Worm (Caenorhabditis elegans): ENCODE measurements around the gene C27A7.5.
A peak's percentile ranks its signal among the peaks of the same experiment; 100 is the strongest.

The C27A7.5 gene

ce11 chrV:12184308-12184999 is 22.3 kb upstream of the C27A7.5 start, which contains the start of gene srd-4:
Gene srd-4, plus strand, starts transcription at chrV:12184949.
- TF ChIP-seq nhr-12 (tag; optimal IDR thresholded peaks at IDR 0.05) (no peak), fkh-10 (GFP tag; optimal IDR thresholded peaks at IDR 0.05) (no peak), aha-1 (tag; optimal IDR thresholded peaks at IDR 0.05) (no peak), zip-4 (GFP tag; optimal IDR thresholded peaks at IDR 0.05) (no peak), lsy-2 (tag; optimal IDR thresholded peaks at IDR 0.05) (peak; percentile 59 to 79), mdl-1 (tag; optimal IDR thresholded peaks at IDR 0.05) (no peak), sup-37 (GFP tag; optimal IDR thresholded peaks at IDR 0.05) (no peak), nhr-20 (tag; optimal IDR thresholded peaks at IDR 0.05) (peak; percentile 35), lin-35 (GFP tag; optimal IDR thresholded peaks at IDR 0.05) (peak; percentile 91 to 96), F16B12.6 (tag; optimal IDR thresholded peaks at IDR 0.05) (peak; percentile 25), dsc-1 (tag; optimal IDR thresholded peaks at IDR 0.05) (peak; percentile 29), efl-1 (optimal IDR thresholded peaks at IDR 0.05) (peak; percentile 66 to 93), efl-1 (GFP tag; optimal IDR thresholded peaks at IDR 0.05 in 1 of 2) (peak; percentile 94 to 99), sptf-1 (tag; optimal IDR thresholded peaks at IDR 0.05) (no peak), alr-1 (tag; optimal IDR thresholded peaks at IDR 0.05; ENCODE audit: borderline replicate concordance) (no peak), egl-13 (tag; optimal IDR thresholded peaks at IDR 0.05) (no peak), zag-1 (tag; optimal IDR thresholded peaks at IDR 0.05) (no peak), nhr-47 (tag; optimal IDR thresholded peaks at IDR 0.05) (peak; percentile 53), xbp-1 (tag; optimal IDR thresholded peaks at IDR 0.05) (peak; percentile 50), ceh-82 (tag; optimal IDR thresholded peaks at IDR 0.05) (peak in 2 of 3 experiments; percentile 4 to 28), mep-1 (tag; optimal IDR thresholded peaks at IDR 0.05) (no peak), rnt-1 (tag; optimal IDR thresholded peaks at IDR 0.05) (peak; percentile 27), unc-86 (tag; optimal IDR thresholded peaks at IDR 0.05) (no peak), snu-23 (GFP tag; optimal IDR thresholded peaks at IDR 0.05) (peak; percentile 46), hlh-17 (GFP tag; optimal IDR thresholded peaks at IDR 0.05; ENCODE audit: borderline replicate concordance) (no peak), elt-3 (tag; optimal IDR thresholded peaks at IDR 0.05) (no peak), nhr-90 (tag; optimal IDR thresholded peaks at IDR 0.05; ENCODE audit: poor library complexity) (peak; percentile 54), lir-3 (tag; optimal IDR thresholded peaks at IDR 0.05; ENCODE audit: poor library complexity) (no peak), nhr-71 (tag; optimal IDR thresholded peaks at IDR 0.05) (peak; percentile 60), ceh-90 (tag; optimal IDR thresholded peaks at IDR 0.05) (peak; percentile 10), blmp-1 (tag; optimal IDR thresholded peaks at IDR 0.05) (peak; percentile 30), nhr-85 (tag) (no peak), sox-4 (tag; optimal IDR thresholded peaks at IDR 0.05) (no peak), isw-1 (GFP tag; IDR thresholded peaks at IDR 0.05) (no peak), dpl-1 (GFP tag; optimal IDR thresholded peaks at IDR 0.05) (peak; percentile 87 to 94 (median 92)), nhr-76 (tag; optimal IDR thresholded peaks at IDR 0.05) (no peak), pag-3 (tag; optimal IDR thresholded peaks at IDR 0.05; ENCODE audit: borderline replicate concordance, insufficient read depth) (no peak), fos-1 (tag; optimal IDR thresholded peaks at IDR 0.05) (no peak), irx-1 (tag; optimal IDR thresholded peaks at IDR 0.05) (peak; percentile 6), C16A3.4 (tag; optimal IDR thresholded peaks at IDR 0.05) (peak; percentile 7), swsn-7 (tag; optimal IDR thresholded peaks at IDR 0.05) (peak; percentile 25), lin-39 (tag; optimal IDR thresholded peaks at IDR 0.05) (no peak), nhr-84 (tag; optimal IDR thresholded peaks at IDR 0.05) (no peak), lin-15B (tag; optimal IDR thresholded peaks at IDR 0.05) (no peak), ces-1 (GFP tag; optimal IDR thresholded peaks at IDR 0.05) (no peak), pax-3 (tag; optimal IDR thresholded peaks at IDR 0.05) (no peak), aly-2 (tag; optimal IDR thresholded peaks at IDR 0.05) (no peak), tbx-2 (tag; optimal IDR thresholded peaks at IDR 0.05) (peak; percentile 39), nhr-19 (GFP tag; conservative IDR thresholded peaks at IDR 0.05) (peak; percentile 46; the same call in 1 of the 2 replicates), skn-1 (tag; optimal IDR thresholded peaks at IDR 0.05) (peak; percentile 53), nhr-237 (tag; optimal IDR thresholded peaks at IDR 0.05) (no peak), grh-1 (GFP tag; IDR thresholded peaks at IDR 0.05) (no peak)
